Fruit fly (Drosophila melanogaster): ENCODE data around the gene PpD6.

DNA sequence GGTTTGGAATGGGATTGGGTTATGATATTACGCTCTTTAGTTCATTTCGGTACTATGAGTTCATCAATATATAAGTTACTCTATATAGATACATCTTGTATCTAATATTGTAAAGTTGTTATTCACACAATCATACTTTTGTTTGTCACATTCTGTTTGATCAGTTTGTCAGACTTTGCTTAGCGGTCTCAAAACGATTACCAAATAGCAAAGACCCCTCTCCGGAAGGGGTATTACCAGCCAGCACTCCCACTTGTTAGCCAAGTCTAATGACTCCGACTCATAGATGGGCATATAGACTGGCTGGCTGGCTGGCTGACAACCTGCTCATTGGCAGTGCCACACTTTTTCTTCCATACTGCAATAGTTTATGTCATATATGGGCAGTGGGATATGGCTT is 4.7 kb downstream of the PpD6 start:
- TF ChIP-seq CG8478 (optimal IDR thresholded peaks at IDR 0.05) (no peak), CTCF (optimal IDR thresholded peaks at IDR 0.05) (no peak)

Data from S2 (cell line).